Worm (Caenorhabditis elegans) whole organism, L2 larva: ENCODE data around the gene ced-5.

Source experiments
- C34F6.9 ChIP-seq: fragments of 150-350 bp; optimal IDR thresholded peaks from 2 replicates; lab custom pipeline; 2014; ENCODE audit warnings: missing biosample characterization, missing genetic modification characterization
- F13H6.1 ChIP-seq: sonication (generic microtip); optimal IDR thresholded peaks from 2 replicates; lab custom pipeline; 2016; ENCODE audit warnings: missing genetic modification characterization, missing compliant biosample characterization
- R02D3.7 ChIP-seq: fragments of 150-350 bp; optimal IDR thresholded peaks from 2 replicates; lab custom pipeline; 2014; ENCODE audit warnings: missing biosample characterization, missing genetic modification characterization
- Y55F3AM.14 ChIP-seq: fragments of 200-800 bp; sonication (Bioruptor generic); optimal IDR thresholded peaks from 2 replicates; lab custom pipeline; 2018; ENCODE audit warnings: mild to moderate bottlenecking, missing genetic modification characterization, missing compliant biosample characterization
- alr-1 ChIP-seq: fragments of 150-350 bp; optimal IDR thresholded peaks from 2 replicates; lab custom pipeline; 2014; ENCODE audit warnings: missing biosample characterization, missing genetic modification characterization
- aly-2 ChIP-seq: fragments of 150-350 bp; optimal IDR thresholded peaks from 2 replicates; lab custom pipeline; 2014; ENCODE audit warnings: missing biosample characterization, missing genetic modification characterization
- ama-1 ChIP-seq: fragments of 150-350 bp; optimal IDR thresholded peaks from 2 replicates; lab custom pipeline; 2018; ENCODE audit warnings: inconsistent platforms
- blmp-1 ChIP-seq: sonication (generic microtip); optimal IDR thresholded peaks from 2 replicates; lab custom pipeline; 2017; ENCODE audit warnings: missing genetic modification characterization, mild to moderate bottlenecking, missing compliant biosample characterization, antibody characterized with exemption, moderate library complexity; ENCODE audit not compliant: insufficient read depth
- ceh-82 ChIP-seq: fragments of 150-350 bp; optimal IDR thresholded peaks from 2 replicates; lab custom pipeline; 2014; ENCODE audit warnings: missing biosample characterization, missing genetic modification characterization
- crh-2 ChIP-seq: sonication (generic microtip); optimal IDR thresholded peaks from 2 replicates; lab custom pipeline; 2017; ENCODE audit warnings: missing biosample characterization, missing genetic modification characterization
- dmd-4 ChIP-seq: sonication (generic microtip); optimal IDR thresholded peaks from 2 replicates; lab custom pipeline; 2017; ENCODE audit warnings: missing biosample characterization, missing genetic modification characterization
- egl-27 ChIP-seq: sonication (generic microtip); optimal IDR thresholded peaks from 3 replicates; lab custom pipeline; 2017; ENCODE audit warnings: missing biosample characterization, missing genetic modification reagents, missing genetic modification characterization
- fos-1 ChIP-seq: fragments of 150-350 bp; optimal IDR thresholded peaks from 2 replicates; lab custom pipeline; 2014; ENCODE audit warnings: missing biosample characterization, missing genetic modification characterization
- lin-11 ChIP-seq: fragments of 150-350 bp; sonication (generic microtip); optimal IDR thresholded peaks from 2 replicates; lab custom pipeline; 2014; ENCODE audit warnings: missing biosample characterization, missing genetic modification characterization, inconsistent platforms, mixed read lengths
- lin-13 ChIP-seq: fragments of 150-350 bp; optimal IDR thresholded peaks from 2 replicates; lab custom pipeline; 2014; ENCODE audit warnings: missing biosample characterization, missing genetic modification reagents, missing genetic modification characterization
- lin-39 ChIP-seq: fragments of 150-350 bp; optimal IDR thresholded peaks from 2 replicates; lab custom pipeline; 2014; ENCODE audit warnings: missing biosample characterization, missing genetic modification reagents, missing genetic modification characterization
- lsy-2 ChIP-seq, 2 experiments: fragments of 150-350 bp in 1 of 2; sonication (generic microtip) in 1 of 2; optimal IDR thresholded peaks; 2 replicates each; lab custom pipeline; 2014 to 2017; ENCODE audit warnings: missing biosample characterization in 2 of 2, missing genetic modification characterization in 2 of 2
- mab-5 ChIP-seq: fragments of 150-350 bp; optimal IDR thresholded peaks from 2 replicates; lab custom pipeline; 2014; ENCODE audit warnings: missing biosample characterization, missing genetic modification characterization
- mdl-1 ChIP-seq, 2 experiments: fragments of 150-350 bp in 1 of 2; sonication (generic microtip) in 1 of 2; optimal IDR thresholded peaks; 2 replicates each; lab custom pipeline; 2017; ENCODE audit warnings: missing biosample characterization in 2 of 2, missing genetic modification characterization in 2 of 2
- nhr-11 ChIP-seq: fragments of 150-350 bp; optimal IDR thresholded peaks from 2 replicates; lab custom pipeline; 2014; ENCODE audit warnings: missing biosample characterization, missing genetic modification characterization
- nhr-12 ChIP-seq: fragments of 150-350 bp; optimal IDR thresholded peaks from 2 replicates; lab custom pipeline; 2014; ENCODE audit warnings: missing biosample characterization, missing genetic modification characterization
- nhr-129 ChIP-seq: fragments of 150-350 bp; optimal IDR thresholded peaks from 2 replicates; lab custom pipeline; 2014; ENCODE audit warnings: missing biosample characterization, missing genetic modification characterization
- nhr-21 ChIP-seq: fragments of 150-350 bp; optimal IDR thresholded peaks from 2 replicates; lab custom pipeline; 2014; ENCODE audit warnings: missing biosample characterization, missing genetic modification characterization
- nhr-23 ChIP-seq: fragments of 150-350 bp; optimal IDR thresholded peaks from 2 replicates; lab custom pipeline; 2014; ENCODE audit warnings: missing biosample characterization, missing genetic modification reagents, missing genetic modification characterization
- nhr-25 ChIP-seq: fragments of 150-350 bp; sonication (generic microtip); optimal IDR thresholded peaks from 3 replicates; lab custom pipeline; 2014; ENCODE audit warnings: missing biosample characterization, missing genetic modification characterization
- nhr-6 ChIP-seq: fragments of 150-350 bp; optimal IDR thresholded peaks from 2 replicates; lab custom pipeline; 2014; ENCODE audit warnings: missing biosample characterization, missing genetic modification characterization
- nhr-77 ChIP-seq: fragments of 150-350 bp; optimal IDR thresholded peaks from 2 replicates; lab custom pipeline; 2014; ENCODE audit warnings: missing biosample characterization, missing genetic modification characterization
- peb-1 ChIP-seq: fragments of 150-350 bp; optimal IDR thresholded peaks from 2 replicates; lab custom pipeline; 2014; ENCODE audit warnings: missing biosample characterization, missing genetic modification characterization
- sem-4 ChIP-seq: fragments of 150-350 bp; optimal IDR thresholded peaks from 2 replicates; lab custom pipeline; 2014; ENCODE audit warnings: missing biosample characterization, missing genetic modification reagents, missing genetic modification characterization
- skn-1 ChIP-seq: sonication (generic microtip); optimal IDR thresholded peaks from 2 replicates; lab custom pipeline; 2017; ENCODE audit warnings: missing biosample characterization, missing genetic modification characterization
- sma-3 ChIP-seq: sonication (generic microtip); optimal IDR thresholded peaks from 2 replicates; lab custom pipeline; 2016; ENCODE audit warnings: missing genetic modification reagents, missing genetic modification characterization, missing compliant biosample characterization
- sma-9 ChIP-seq, 2 experiments: fragments of 150-350 bp in 1 of 2; sonication (generic microtip) in 1 of 2; optimal IDR thresholded peaks; 2 replicates each; lab custom pipeline; 2014 to 2016; ENCODE audit warnings: missing genetic modification characterization in 2 of 2, mild to moderate bottlenecking in 1 of 2, missing biosample characterization in 1 of 2, missing compliant biosample characterization in 1 of 2, missing genetic modification reagents in 1 of 2, moderate library complexity in 1 of 2
- snpc-4 ChIP-seq: fragments of 150-350 bp; optimal IDR thresholded peaks from 2 replicates; lab custom pipeline; 2014; ENCODE audit warnings: missing biosample characterization, missing genetic modification characterization
- unc-39 ChIP-seq: fragments of 150-350 bp; optimal IDR thresholded peaks from 2 replicates; lab custom pipeline; 2014; ENCODE audit warnings: missing biosample characterization, missing genetic modification characterization
- unc-55 ChIP-seq: fragments of 150-350 bp; sonication (generic microtip); optimal IDR thresholded peaks from 3 replicates; lab custom pipeline; 2014; ENCODE audit warnings: missing biosample characterization, missing genetic modification reagents, missing genetic modification characterization
- zag-1 ChIP-seq: fragments of 150-350 bp; optimal IDR thresholded peaks from 2 replicates; lab custom pipeline; 2014; ENCODE audit warnings: missing biosample characterization, missing genetic modification characterization
- ztf-1 ChIP-seq: fragments of 200-800 bp; sonication (Bioruptor generic); conservative IDR thresholded peaks from 2 replicates; pipeline ENCODE4 v1.3.6; 2022; ENCODE audit warnings: missing genetic modification characterization, missing compliant biosample characterization
- ztf-11 ChIP-seq: sonication (generic microtip); optimal IDR thresholded peaks from 2 replicates; lab custom pipeline; 2017; ENCODE audit warnings: missing biosample characterization, missing genetic modification characterization
- ztf-4 ChIP-seq: fragments of 150-350 bp; optimal IDR thresholded peaks from 2 replicates; lab custom pipeline; 2014; ENCODE audit warnings: missing biosample characterization, missing genetic modification characterization

ced-5 gene

DNA sequence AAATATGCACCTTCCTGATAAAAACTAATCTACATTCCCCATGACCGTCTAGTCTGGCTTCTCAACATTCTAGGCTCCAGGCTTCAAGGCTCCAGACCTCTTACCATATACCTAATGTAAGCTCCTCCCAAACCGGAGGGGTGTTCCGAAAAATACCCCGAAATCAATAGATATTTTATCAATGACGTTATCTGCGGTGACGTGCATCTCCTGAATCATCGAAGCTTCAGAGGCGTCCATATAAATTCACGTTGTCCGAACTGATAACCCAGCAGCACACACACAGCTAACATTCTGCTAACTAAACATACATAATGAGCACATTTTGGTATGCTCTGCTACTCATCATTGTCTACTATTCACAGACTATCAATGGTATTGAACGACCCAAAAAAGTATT, 14.4 kb upstream of the ced-5 start, which contains the start of gene ugt-44:
Gene ugt-44 (plus strand): TSS at position 248 of the 400 bp plus-strand sequence.
- TF ChIP-seq snpc-4 (tag; lab: Kevin White, UChicago) (no peak), ztf-11 (tag; lab: Kevin White, UChicago) (no peak), lin-13 (GFP tag; lab: Kevin White, UChicago) (no peak), nhr-12 (tag; lab: Kevin White, UChicago) (no peak), sma-9 (GFP tag; optimal IDR thresholded peaks at IDR 0.05; lab: Kevin White, UChicago) (peak; percentile 76), sma-9 (tag; optimal IDR thresholded peaks at IDR 0.05; lab: Kevin White, UChicago) (no peak), fos-1 (tag; lab: Kevin White, UChicago) (peak; percentile 90), skn-1 (tag; lab: Kevin White, UChicago) (no peak), lin-39 (no peak), blmp-1 (no peak), zag-1 (tag; lab: Kevin White, UChicago) (no peak), ztf-1 (no peak), sma-3 (no peak), ceh-82 (no peak), nhr-77 (tag; lab: Kevin White, UChicago) (no peak), unc-55 (GFP tag; lab: Kevin White, UChicago) (no peak)
- TF ChIP-seq, all 48 proteins: peak for 2

DNA sequence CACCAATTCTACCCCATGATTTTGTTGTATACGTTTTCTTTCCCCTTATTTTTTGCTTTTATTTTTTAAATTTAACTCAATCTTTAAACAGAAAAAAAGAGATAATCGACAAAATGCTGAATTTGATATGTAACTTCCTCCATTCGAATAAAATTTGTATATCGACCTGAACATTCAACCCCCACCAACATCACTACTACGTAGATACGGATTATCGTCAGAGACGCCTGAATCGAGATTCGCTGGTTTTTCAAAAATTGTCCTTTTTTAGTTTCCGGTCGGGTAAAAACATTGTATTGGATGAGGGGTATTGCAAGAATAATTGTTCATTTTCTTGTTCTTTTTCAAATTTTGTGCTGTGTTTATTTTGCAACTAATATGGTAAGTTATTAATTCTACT, 11.4 kb upstream of the ced-5 start, which contains the start of gene bgnt-1.1:
Gene bgnt-1.1 (plus strand): TSS at position 301 of the 400 bp plus-strand sequence.
- TF ChIP-seq ztf-1 (no peak), aly-2 (tag; lab: Kevin White, UChicago) (no peak), ama-1 (lab: Kevin White, UChicago) (no peak), nhr-11 (tag; lab: Kevin White, UChicago) (no peak)

DNA sequence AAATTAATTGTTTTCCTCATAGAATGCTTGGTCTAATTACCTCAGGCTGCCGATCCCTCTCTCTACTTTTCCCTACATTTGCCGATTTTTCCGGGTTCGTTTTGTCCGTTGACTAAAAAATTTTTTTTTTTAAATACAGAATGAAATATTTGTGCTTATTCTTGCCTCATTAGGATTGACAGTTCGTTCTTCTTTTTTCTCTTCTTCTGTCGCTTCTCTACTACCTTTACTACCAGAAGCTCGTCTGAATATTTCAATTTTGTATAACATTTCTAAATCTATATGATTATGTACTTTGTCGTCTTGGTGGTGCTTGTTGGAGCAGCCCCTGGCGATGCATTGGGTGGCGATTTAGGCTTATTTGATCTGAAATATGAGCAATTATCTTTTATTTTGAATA, 8.7 kb upstream of the ced-5 start:
- TF ChIP-seq mab-5 (tag; lab: Kevin White, UChicago): no peak
- TF ChIP-seq mdl-1 (tag; optimal IDR thresholded peaks at IDR 0.05; lab: Kevin White, UChicago): no peak
- no peak for TF ChIP-seq nhr-25 (tag; lab: Kevin White, UChicago)
- TF ChIP-seq nhr-23: no peak
- no peak for TF ChIP-seq ztf-1
- TF ChIP-seq snpc-4 (tag; lab: Kevin White, UChicago): no peak

DNA sequence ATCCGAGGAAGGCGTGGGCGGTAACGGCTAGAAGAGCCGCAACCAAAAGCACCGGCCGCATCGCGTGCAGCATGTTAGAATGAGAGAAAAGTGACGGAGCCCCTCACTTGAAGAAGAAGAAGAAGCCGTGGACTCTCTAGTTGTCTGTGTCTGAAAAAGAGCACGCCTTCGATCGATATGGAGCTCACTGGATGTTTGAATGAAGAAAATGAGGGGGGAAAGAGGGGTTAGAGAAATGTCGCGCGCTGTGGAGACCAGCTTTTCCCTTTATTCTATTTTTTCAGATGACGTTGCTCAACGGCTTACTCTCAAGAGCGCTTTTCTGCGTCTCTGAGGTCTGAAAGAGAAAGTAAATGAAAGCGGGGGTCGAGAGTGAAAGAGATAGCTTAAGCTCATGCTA, 2.2 kb upstream of the ced-5 start, which contains the start of gene egl-21:
Gene egl-21 (minus strand): TSS at position 150 of the 400 bp plus-strand sequence.
- TF ChIP-seq nhr-129 (tag; lab: Kevin White, UChicago) (peak; percentile 79), lin-13 (GFP tag; lab: Kevin White, UChicago) (peak; percentile 33), zag-1 (tag; lab: Kevin White, UChicago) (peak; percentile 79), Y55F3AM.14 (GFP tag; lab: Kevin White, UChicago) (peak; percentile 64), R02D3.7 (tag; lab: Kevin White, UChicago) (no peak), blmp-1 (no peak), nhr-6 (peak; percentile 36), ama-1 (lab: Kevin White, UChicago) (no peak), alr-1 (tag; lab: Kevin White, UChicago) (no peak), F13H6.1 (tag; lab: Kevin White, UChicago) (peak; percentile 60), peb-1 (tag; lab: Kevin White, UChicago) (no peak), mdl-1 (tag; optimal IDR thresholded peaks at IDR 0.05; lab: Kevin White, UChicago) (peak; percentile 59 to 61), sem-4 (tag; lab: Kevin White, UChicago) (peak; percentile 46), egl-27 (tag; lab: Kevin White, UChicago) (peak; percentile 43), nhr-21 (tag; lab: Kevin White, UChicago) (peak; percentile 19), C34F6.9 (tag; lab: Kevin White, UChicago) (peak; percentile 89), unc-55 (GFP tag; lab: Kevin White, UChicago) (peak; percentile 92), sma-9 (GFP tag; optimal IDR thresholded peaks at IDR 0.05; lab: Kevin White, UChicago) (peak; percentile 46), sma-9 (tag; optimal IDR thresholded peaks at IDR 0.05; lab: Kevin White, UChicago) (no peak), ceh-82 (no peak), ztf-4 (no peak), unc-39 (tag; lab: Kevin White, UChicago) (peak; percentile 52), crh-2 (tag; lab: Kevin White, UChicago) (peak; percentile 82), snpc-4 (tag; lab: Kevin White, UChicago) (no peak), lsy-2 (tag; optimal IDR thresholded peaks at IDR 0.05; lab: Kevin White, UChicago) (peak in 1 of 2 experiments; percentile 66), dmd-4 (tag; lab: Kevin White, UChicago) (no peak), lin-11 (tag; lab: Kevin White, UChicago) (peak; percentile 66), nhr-77 (tag; lab: Kevin White, UChicago) (no peak)
